Fruit fly (Drosophila melanogaster) Kc167 (cell line): ENCODE measurements around the gene CG14054.

Source experiments
- Myc ChIP-seq: fragments of >200 bp; optimal IDR thresholded peaks from 2 replicates; lab custom pipeline; 2017; ENCODE audit warnings: missing external identifiers
- Sin3A ChIP-seq: fragments of >200 bp; optimal IDR thresholded peaks from 2 replicates; lab custom pipeline; 2018; ENCODE audit warnings: missing external identifiers
- h ChIP-seq: fragments of >200 bp; optimal IDR thresholded peaks from 3 replicates; lab custom pipeline; 2018; ENCODE audit warnings: missing external identifiers
- insv ChIP-seq: fragments of >200 bp; optimal IDR thresholded peaks from 3 replicates; lab custom pipeline; 2018; ENCODE audit warnings: missing external identifiers
- psq ChIP-seq: fragments of >200 bp; optimal IDR thresholded peaks from 2 replicates; lab custom pipeline; 2017; ENCODE audit warnings: missing external identifiers
- ttk ChIP-seq: sonication (Bioruptor generic); optimal IDR thresholded peaks from 2 replicates; lab custom pipeline; 2017; ENCODE audit warnings: missing external identifiers

The CG14054 gene

dm6 chrX:2066259-2066658 is at the start of gene CG14054:
Gene CG14054 (minus strand): TSS chrX:2066359.
- no peak for TF ChIP-seq Myc (lab: Kevin White, UChicago)
- no peak for TF ChIP-seq Sin3A (lab: Kevin White, UChicago)
- no peak for TF ChIP-seq h (lab: Kevin White, UChicago)
- no peak for TF ChIP-seq ttk (lab: Kevin White, UChicago)
- no peak for TF ChIP-seq psq (lab: Kevin White, UChicago)
- no peak for TF ChIP-seq insv (lab: Kevin White, UChicago)

DNA sequence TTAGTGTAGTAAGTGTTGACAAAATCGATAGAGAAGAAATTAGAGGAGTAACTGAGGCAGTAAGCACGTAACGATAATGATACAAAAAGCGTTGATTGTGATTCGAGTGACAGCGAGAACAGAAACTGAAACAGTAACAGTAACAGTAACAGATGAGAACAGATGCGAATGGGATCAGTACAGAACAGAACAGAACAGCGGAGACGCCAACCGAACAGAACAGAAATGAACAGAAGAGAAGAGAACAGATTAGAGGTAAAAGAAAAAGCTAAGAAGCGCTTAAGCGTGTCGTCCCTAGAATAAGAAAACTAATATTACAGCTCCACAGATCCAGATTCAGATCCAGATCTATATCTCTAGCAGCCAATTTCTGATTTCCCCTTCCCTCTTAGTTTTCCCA is 46.5 kb upstream of the CG14054 start:
- no peak for TF ChIP-seq h (lab: Kevin White, UChicago)

DNA sequence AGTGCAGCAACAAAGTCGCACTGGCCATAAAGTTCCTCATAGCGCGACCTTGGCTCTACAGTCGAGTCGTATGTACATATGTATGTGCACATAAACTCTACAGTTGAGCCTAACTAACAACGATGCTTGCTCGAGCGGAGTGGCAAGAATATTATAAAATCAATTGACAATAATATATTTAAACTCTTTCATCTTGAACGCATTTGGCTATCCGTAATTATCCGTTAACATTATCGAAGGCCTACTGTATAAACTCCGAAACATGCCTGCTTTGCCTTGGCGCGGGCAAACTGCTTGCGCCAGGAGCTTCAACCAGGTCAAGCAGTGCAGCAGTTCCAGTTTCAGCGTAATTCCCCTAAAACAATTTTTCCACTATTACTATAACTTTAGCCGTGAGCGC is 42.5 kb upstream of the CG14054 start:
- TF ChIP-seq psq (lab: Kevin White, UChicago) (no peak), h (lab: Kevin White, UChicago) (no peak), Sin3A (lab: Kevin White, UChicago) (no peak), insv (lab: Kevin White, UChicago) (no peak), ttk (lab: Kevin White, UChicago) (no peak), Myc (lab: Kevin White, UChicago) (no peak)

- TF ChIP-seq Myc (lab: Kevin White, UChicago) (no peak), h (lab: Kevin White, UChicago) (no peak), Sin3A (lab: Kevin White, UChicago) (no peak), insv (lab: Kevin White, UChicago) (no peak), psq (lab: Kevin White, UChicago) (no peak), ttk (lab: Kevin White, UChicago) (no peak)
Observed at dm6 chrX:2107782-2108409, 41.7 kb upstream of the CG14054 start.

DNA sequence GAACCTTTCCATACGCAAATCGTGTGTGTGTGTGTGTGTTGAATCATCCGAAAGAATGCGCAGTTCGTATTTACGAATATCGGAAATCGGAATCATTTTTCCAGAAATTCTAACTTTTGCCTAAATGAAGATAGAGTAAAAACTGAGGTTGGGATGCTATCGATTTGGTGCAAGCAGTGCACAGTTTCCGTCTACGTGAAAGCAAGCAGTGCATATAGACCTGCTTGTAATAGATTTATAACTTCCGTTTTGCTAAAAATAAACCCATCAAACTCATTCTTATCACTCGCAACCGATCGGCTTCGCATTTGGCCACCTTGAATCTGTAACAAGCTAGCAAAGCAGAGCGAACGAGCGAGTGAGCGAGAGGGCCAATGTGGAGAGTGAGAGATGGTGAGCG is 40.2 kb upstream of the CG14054 start:
- no peak for TF ChIP-seq Myc (lab: Kevin White, UChicago)
- no peak for TF ChIP-seq ttk (lab: Kevin White, UChicago)
- TF ChIP-seq h (lab: Kevin White, UChicago) = no peak
- TF ChIP-seq insv (lab: Kevin White, UChicago) = no peak
- no peak for TF ChIP-seq Sin3A (lab: Kevin White, UChicago)
- no peak for TF ChIP-seq psq (lab: Kevin White, UChicago)

- TF ChIP-seq Myc (lab: Kevin White, UChicago) (no peak), ttk (lab: Kevin White, UChicago) (no peak), insv (lab: Kevin White, UChicago) (no peak), h (lab: Kevin White, UChicago) (no peak), psq (lab: Kevin White, UChicago) (no peak), Sin3A (lab: Kevin White, UChicago) (no peak)
Observed at dm6 chrX:2104365-2104764, 38.2 kb upstream of the CG14054 start.

dm6 chrX:2103859-2104258 is 37.7 kb upstream of the CG14054 start:
- TF ChIP-seq ttk (lab: Kevin White, UChicago) (no peak), psq (lab: Kevin White, UChicago) (no peak), Myc (lab: Kevin White, UChicago) (no peak), h (lab: Kevin White, UChicago) (no peak), Sin3A (lab: Kevin White, UChicago) (no peak), insv (lab: Kevin White, UChicago) (no peak)

dm6 chrX:2098267-2098666 is 32.1 kb upstream of the CG14054 start:
- TF ChIP-seq h (lab: Kevin White, UChicago) (no peak), ttk (lab: Kevin White, UChicago) (no peak), Sin3A (lab: Kevin White, UChicago) (no peak), insv (lab: Kevin White, UChicago) (no peak), Myc (lab: Kevin White, UChicago) (no peak), psq (lab: Kevin White, UChicago) (no peak)

DNA sequence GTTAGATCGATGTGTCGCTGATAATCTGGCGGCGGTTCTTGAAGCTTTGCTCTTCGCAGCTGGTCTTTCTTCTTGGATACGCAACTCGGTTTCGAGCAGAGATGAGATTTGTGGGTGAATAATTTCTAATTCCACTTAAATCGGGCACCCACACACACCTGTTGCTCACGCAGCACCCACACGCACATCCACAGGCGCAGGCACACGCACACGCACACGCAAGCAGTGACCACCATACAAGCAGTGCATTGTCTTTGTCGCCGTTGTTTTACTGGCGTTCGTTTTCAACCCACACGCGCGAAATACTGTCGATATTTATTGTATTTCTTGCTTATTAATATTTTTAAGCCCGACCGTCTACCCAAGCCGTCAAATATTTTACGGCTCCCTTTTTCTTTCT is 30.2 kb upstream of the CG14054 start:
- TF ChIP-seq insv (lab: Kevin White, UChicago) (no peak), ttk (lab: Kevin White, UChicago) (no peak), psq (lab: Kevin White, UChicago) (no peak), Sin3A (lab: Kevin White, UChicago) (no peak), h (lab: Kevin White, UChicago) (no peak), Myc (lab: Kevin White, UChicago) (no peak)

DNA sequence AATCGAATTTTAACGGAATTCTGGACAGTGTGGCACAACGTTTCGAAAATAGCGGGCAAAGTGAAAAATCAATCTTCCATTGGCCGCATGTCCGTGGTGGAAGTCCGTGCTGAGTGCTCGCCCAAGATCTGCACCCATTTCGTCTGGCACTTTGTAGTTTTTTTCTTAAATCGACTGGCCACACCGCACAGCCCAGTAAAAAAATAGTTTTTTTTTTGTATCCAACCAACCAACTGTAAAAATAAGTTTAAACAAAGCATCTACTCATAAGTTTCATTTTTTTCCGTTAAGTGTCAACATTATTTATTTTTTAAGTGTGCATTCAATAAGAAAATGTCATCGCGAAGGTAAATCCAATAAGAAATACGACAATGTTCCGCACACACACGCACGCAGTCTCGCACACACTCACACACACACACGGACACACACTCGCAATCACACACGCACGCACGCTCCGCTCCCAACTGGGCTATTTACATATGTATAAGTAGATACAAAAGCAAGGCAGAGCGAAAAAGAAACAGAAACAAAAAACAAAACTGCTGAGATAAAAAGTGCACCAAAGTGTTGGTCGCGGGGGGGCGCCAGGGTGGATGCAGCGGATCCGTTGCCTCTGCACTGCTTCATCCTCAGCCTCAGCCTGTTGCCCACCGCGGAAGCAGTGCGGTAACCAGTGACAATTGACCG is 28.1 kb upstream of the CG14054 start, which contains the start of gene csw:
Gene csw, plus strand, starts transcription at position 163 of the 690 bp plus-strand sequence.
- TF ChIP-seq Myc (lab: Kevin White, UChicago) = no peak
- no peak for TF ChIP-seq psq (lab: Kevin White, UChicago)
- TF ChIP-seq Sin3A (lab: Kevin White, UChicago) = no peak
- TF ChIP-seq insv (lab: Kevin White, UChicago) = no peak
- no peak for TF ChIP-seq h (lab: Kevin White, UChicago)

DNA sequence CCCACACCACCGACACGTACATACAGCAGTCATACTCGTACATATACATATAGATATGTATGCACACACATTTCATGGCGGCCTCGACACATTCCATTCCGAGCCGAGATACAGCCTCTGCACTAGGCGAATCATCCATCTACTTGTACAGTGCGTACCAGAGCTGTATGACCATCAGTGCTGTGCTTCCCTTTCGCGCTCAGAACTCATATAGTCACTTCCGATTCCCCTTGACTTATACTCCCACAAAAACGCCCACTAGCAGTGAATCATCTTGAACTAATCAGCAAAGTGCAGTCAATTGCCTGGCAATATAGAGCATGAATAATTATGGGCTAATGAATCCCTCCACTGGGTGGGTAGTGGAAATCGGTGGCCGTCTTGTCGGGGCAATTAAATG is 23.7 kb upstream of the CG14054 start:
- TF ChIP-seq ttk (lab: Kevin White, UChicago) (no peak), Sin3A (lab: Kevin White, UChicago) (no peak), h (lab: Kevin White, UChicago) (no peak)

DNA sequence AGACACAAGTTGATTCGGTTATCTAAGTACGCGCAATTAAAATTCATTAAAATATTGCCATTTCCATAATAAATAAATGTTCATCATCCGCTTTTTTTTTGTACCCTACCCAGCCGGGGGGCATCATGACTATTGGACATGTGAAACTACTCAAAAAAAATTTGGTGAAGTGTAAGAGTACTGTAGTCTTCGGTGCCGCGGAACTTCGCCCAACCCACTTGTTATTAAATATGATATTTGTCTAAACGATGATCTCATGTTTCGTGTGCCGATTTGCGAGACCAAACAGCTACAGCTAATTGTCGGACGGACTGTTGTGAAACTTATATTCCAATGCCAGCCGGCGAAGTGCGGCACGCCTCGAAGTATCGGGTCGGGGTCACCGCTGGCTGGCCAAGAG is 22.6 kb upstream of the CG14054 start:
- TF ChIP-seq ttk (lab: Kevin White, UChicago) = no peak
- no peak for TF ChIP-seq Sin3A (lab: Kevin White, UChicago)
- no peak for TF ChIP-seq psq (lab: Kevin White, UChicago)
- TF ChIP-seq Myc (lab: Kevin White, UChicago) = no peak
- TF ChIP-seq h (lab: Kevin White, UChicago) = no peak
- no peak for TF ChIP-seq insv (lab: Kevin White, UChicago)
